4 worm cellular contexts compared by ENCODE assay signal in genomic region chrII:11748494-11748893, ce11.
TF ChIP-seq lines count a peak whose summit lies in the region.

Gene F44E5.17 (minus strand): TSS chrII:11748594.
Gene gpb-1 (minus strand): TSS chrII:11748611.

TF ChIP-seq in whole organism, L1 larva, 84 proteins besides CTCF, POLR2A, EP300 and RAD21:
- no peak for TF ChIP-seq nhr-84 (tag; optimal IDR thresholded peaks at IDR 0.05; lab: Kevin White, UChicago)
- no peak for TF ChIP-seq egl-27 (tag; optimal IDR thresholded peaks at IDR 0.05; lab: Kevin White, UChicago)
- TF ChIP-seq ceh-88 (GFP tag; IDR thresholded peaks at IDR 0.05; lab: Robert Waterston, UW), result no peak
- peak; percentile 46 for TF ChIP-seq blmp-1 (tag; optimal IDR thresholded peaks at IDR 0.05; lab: Kevin White, UChicago)
- TF ChIP-seq efl-1 (optimal IDR thresholded peaks at IDR 0.05; lab: Kevin White, UChicago), result no peak
- peak in 1 of 2 experiments; percentile 27 for TF ChIP-seq efl-1 (GFP tag; optimal IDR thresholded peaks at IDR 0.05 in 1 of 2; lab: Kevin White, UChicago)
- TF ChIP-seq mdl-1 (tag; optimal IDR thresholded peaks at IDR 0.05; lab: Kevin White, UChicago), result no peak
- no peak for TF ChIP-seq mab-9 (GFP tag; IDR thresholded peaks at IDR 0.05; lab: Robert Waterston, UW)

TF ChIP-seq in whole organism, L3 larva, 47 proteins besides CTCF, POLR2A, EP300 and RAD21:
- TF ChIP-seq aly-2 (tag; optimal IDR thresholded peaks at IDR 0.05; lab: Kevin White, UChicago), result no peak
- no peak for TF ChIP-seq snpc-4 (tag; optimal IDR thresholded peaks at IDR 0.05; lab: Kevin White, UChicago)
- TF ChIP-seq nhr-76 (tag; optimal IDR thresholded peaks at IDR 0.05; lab: Kevin White, UChicago), result no peak
- no peak for TF ChIP-seq fkh-2 (tag; optimal IDR thresholded peaks at IDR 0.05; lab: Kevin White, UChicago)
- peak; percentile 29 for TF ChIP-seq ceh-28 (tag; optimal IDR thresholded peaks at IDR 0.05; lab: Kevin White, UChicago)
- no peak for TF ChIP-seq nhr-11 (tag; optimal IDR thresholded peaks at IDR 0.05; lab: Kevin White, UChicago)

TF ChIP-seq in whole organism, L4 larva, 104 proteins besides CTCF, POLR2A, EP300 and RAD21:
- TF ChIP-seq dve-1 (tag; optimal IDR thresholded peaks at IDR 0.05; lab: Kevin White, UChicago; ENCODE audit: insufficient read depth) (peak; percentile 22), ceh-28 (tag; optimal IDR thresholded peaks at IDR 0.05; lab: Kevin White, UChicago) (peak; percentile 2), nhr-111 (GFP tag; optimal IDR thresholded peaks at IDR 0.05; lab: Kevin White, UChicago) (no peak), F26F4.8 (GFP tag; conservative IDR thresholded peaks at IDR 0.05; lab: Robert Waterston, UW) (no peak), mep-1 (tag; optimal IDR thresholded peaks at IDR 0.05; lab: Kevin White, UChicago) (peak; percentile 20), pha-4 (GFP tag; IDR thresholded peaks at IDR 0.05; lab: Robert Waterston, UW) (0 out of 2 replicates have a peak, but pooled peaks have one; percentile 23), pha-4 (tag; optimal IDR thresholded peaks at IDR 0.05; lab: Kevin White, UChicago) (no peak)

TF ChIP-seq in whole organism, young adult, 124 proteins besides CTCF, POLR2A, EP300 and RAD21:
- TF ChIP-seq hmg-1.2 (GFP tag; IDR thresholded peaks at IDR 0.05; lab: Robert Waterston, UW), result peak; percentile 11; the same call in 1 of the 2 replicates
- TF ChIP-seq efl-1 (GFP tag; optimal IDR thresholded peaks at IDR 0.05; lab: Kevin White, UChicago), result peak; percentile 6
- no peak for TF ChIP-seq hsf-1 (GFP tag; IDR thresholded peaks at IDR 0.05; lab: Robert Waterston, UW)
- TF ChIP-seq lin-26 (GFP tag; IDR thresholded peaks at IDR 0.05; lab: Robert Waterston, UW), result no peak
TF ChIP-seq in whole organism, young adult: peak in this region for 2.
